Worm (Caenorhabditis elegans): ENCODE measurements around the gene pmp-1.
A peak's percentile ranks its signal among the peaks of the same experiment; 100 is the strongest.

Gene pmp-1

ce11 chrII:6835500-6835899 lies 48.1 kb downstream of the pmp-1 start:
- TF ChIP-seq unc-42 (tag; optimal IDR thresholded peaks at IDR 0.05) (peak; percentile 71), unc-55 (GFP tag; optimal IDR thresholded peaks at IDR 0.05) (peak; percentile 82), ttx-3 (tag; optimal IDR thresholded peaks at IDR 0.05) (peak; percentile 31), nfya-1 (tag; optimal IDR thresholded peaks at IDR 0.05) (peak; percentile 13), ceh-31 (tag; optimal IDR thresholded peaks at IDR 0.05) (peak; percentile 4), hlh-8 (tag; optimal IDR thresholded peaks at IDR 0.05) (no peak), ceh-9 (tag; optimal IDR thresholded peaks at IDR 0.05) (no peak)

ce11 chrII:6834582-6835058 lies 48.9 kb downstream of the pmp-1 start, which contains the start of gene egl-27:
egl-27 (plus strand) TSS chrII:6835008.
- TF ChIP-seq Y22D7AL.16 (tag; optimal IDR thresholded peaks at IDR 0.05) (no peak), syd-9 (tag; optimal IDR thresholded peaks at IDR 0.05) (no peak), K09A11.1 (tag; optimal IDR thresholded peaks at IDR 0.05; ENCODE audit: insufficient read depth) (no peak), C08G9.2 (tag; optimal IDR thresholded peaks at IDR 0.05) (no peak), ceh-31 (tag; optimal IDR thresholded peaks at IDR 0.05) (no peak), ceh-48 (tag; optimal IDR thresholded peaks at IDR 0.05) (no peak), ceh-45 (GFP tag; IDR thresholded peaks at IDR 0.05) (no peak), pag-3 (tag; optimal IDR thresholded peaks at IDR 0.05; ENCODE audit: borderline replicate concordance) (no peak), pha-4 (tag; optimal IDR thresholded peaks at IDR 0.05) (no peak), ama-1 (optimal IDR thresholded peaks at IDR 0.05) (no peak), npax-4 (tag; optimal IDR thresholded peaks at IDR 0.05) (no peak), unc-55 (GFP tag; optimal IDR thresholded peaks at IDR 0.05) (no peak), fax-1 (tag; optimal IDR thresholded peaks at IDR 0.05) (no peak), pros-1 (tag; optimal IDR thresholded peaks at IDR 0.05) (no peak), lim-6 (tag; optimal IDR thresholded peaks at IDR 0.05) (no peak)

ce11 chrII:6833781-6834339 lies 49.7 kb downstream of the pmp-1 start:
- TF ChIP-seq elt-2 (tag; optimal IDR thresholded peaks at IDR 0.05) (no peak), fkh-6 (tag; optimal IDR thresholded peaks at IDR 0.05) (no peak), ceh-31 (tag; optimal IDR thresholded peaks at IDR 0.05) (peak; percentile 18), nhr-232 (tag; optimal IDR thresholded peaks at IDR 0.05) (no peak), syd-9 (tag; optimal IDR thresholded peaks at IDR 0.05) (no peak), F13H6.1 (tag; optimal IDR thresholded peaks at IDR 0.05) (peak; percentile 32), C08G9.2 (tag; optimal IDR thresholded peaks at IDR 0.05) (peak; percentile 4), K09A11.1 (tag; optimal IDR thresholded peaks at IDR 0.05; ENCODE audit: insufficient read depth) (no peak), unc-86 (tag; optimal IDR thresholded peaks at IDR 0.05) (no peak), ceh-45 (GFP tag; IDR thresholded peaks at IDR 0.05) (no peak), tbx-2 (tag; optimal IDR thresholded peaks at IDR 0.05) (peak; percentile 1), pha-4 (tag; optimal IDR thresholded peaks at IDR 0.05) (no peak), pros-1 (tag; optimal IDR thresholded peaks at IDR 0.05) (no peak), fkh-10 (GFP tag; optimal IDR thresholded peaks at IDR 0.05) (no peak), Y22D7AL.16 (tag; optimal IDR thresholded peaks at IDR 0.05) (no peak), ama-1 (optimal IDR thresholded peaks at IDR 0.05) (no peak), pqm-1 (tag; optimal IDR thresholded peaks at IDR 0.05) (no peak), pha-2 (tag; optimal IDR thresholded peaks at IDR 0.05) (no peak), ceh-2 (tag; optimal IDR thresholded peaks at IDR 0.05) (no peak), nhr-11 (tag; optimal IDR thresholded peaks at IDR 0.05) (no peak), elt-4 (tag; optimal IDR thresholded peaks at IDR 0.05) (no peak), hlh-30 (tag; optimal IDR thresholded peaks at IDR 0.05; ENCODE audit: insufficient read depth) (peak; percentile 63), fax-1 (tag; optimal IDR thresholded peaks at IDR 0.05) (no peak), dve-1 (tag; optimal IDR thresholded peaks at IDR 0.05) (no peak), ahr-1 (tag; optimal IDR thresholded peaks at IDR 0.05) (no peak), pat-9 (tag; optimal IDR thresholded peaks at IDR 0.05) (no peak), lin-11 (tag; optimal IDR thresholded peaks at IDR 0.05) (no peak), ceh-30 (tag; optimal IDR thresholded peaks at IDR 0.05) (no peak), zip-5 (tag; optimal IDR thresholded peaks at IDR 0.05) (no peak), tbx-7 (tag; optimal IDR thresholded peaks at IDR 0.05) (no peak), hlh-6 (tag; optimal IDR thresholded peaks at IDR 0.05) (no peak), ref-2 (tag; optimal IDR thresholded peaks at IDR 0.05) (peak; percentile 55), T23F11.4 (GFP tag; optimal IDR thresholded peaks at IDR 0.05) (no peak), madf-2 (tag; optimal IDR thresholded peaks at IDR 0.05) (no peak), ceh-6 (GFP tag; optimal IDR thresholded peaks at IDR 0.05) (no peak), unc-3 (GFP tag; conservative IDR thresholded peaks at IDR 0.05) (no peak), unc-3 (tag; optimal IDR thresholded peaks at IDR 0.05) (no peak), ceh-34 (tag; optimal IDR thresholded peaks at IDR 0.05) (peak; percentile 30)
